Fruit fly (Drosophila melanogaster) Kc167 (cell line): ENCODE data around the gene CG42541.

Source experiments
- Sin3A ChIP-seq: fragments of >200 bp; optimal IDR thresholded peaks from 2 replicates; lab custom pipeline; 2018; ENCODE audit warnings: missing external identifiers
- h ChIP-seq: fragments of >200 bp; optimal IDR thresholded peaks from 3 replicates; lab custom pipeline; 2018; ENCODE audit warnings: missing external identifiers

DNA sequence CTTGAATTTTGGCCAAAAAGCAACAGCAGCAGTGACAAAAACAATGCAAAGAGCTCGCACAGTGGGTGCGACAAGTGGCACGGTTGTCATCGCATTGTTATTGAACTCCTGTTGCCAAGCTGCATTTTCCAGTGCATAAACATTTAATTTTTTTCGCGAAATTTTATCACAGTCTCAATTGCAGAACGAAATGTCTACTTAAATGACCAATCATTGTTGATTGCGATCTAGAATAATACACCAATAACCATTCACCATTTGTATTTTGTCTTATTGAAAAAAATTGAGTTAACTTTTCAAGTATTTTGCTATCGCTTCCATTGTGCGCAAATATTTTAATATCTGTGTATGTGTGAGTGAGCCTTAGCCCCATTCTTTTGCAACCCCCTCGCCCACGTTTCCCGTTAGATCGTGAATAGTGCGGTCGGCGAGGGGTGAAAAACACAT is 19.8 kb upstream of the CG42541 start:
- TF ChIP-seq Sin3A (lab: Kevin White, UChicago) (no peak), h (no peak)
